Worm (Caenorhabditis elegans) whole organism, L4/young adult: ENCODE results near the gene F29B9.8.

Source experiments
- dao-5 ChIP-seq: sonication (generic microtip); optimal IDR thresholded peaks from 2 replicates; lab custom pipeline; 2016; ENCODE audit warnings: missing genotype, missing genetic modification characterization, moderate library complexity, missing compliant biosample characterization
- him-1 ChIP-seq: sonication (generic microtip); optimal IDR thresholded peaks from 2 replicates; lab custom pipeline; 2016; ENCODE audit warnings: missing genotype, missing genetic modification reagents, missing genetic modification characterization, missing compliant biosample characterization

DNA sequence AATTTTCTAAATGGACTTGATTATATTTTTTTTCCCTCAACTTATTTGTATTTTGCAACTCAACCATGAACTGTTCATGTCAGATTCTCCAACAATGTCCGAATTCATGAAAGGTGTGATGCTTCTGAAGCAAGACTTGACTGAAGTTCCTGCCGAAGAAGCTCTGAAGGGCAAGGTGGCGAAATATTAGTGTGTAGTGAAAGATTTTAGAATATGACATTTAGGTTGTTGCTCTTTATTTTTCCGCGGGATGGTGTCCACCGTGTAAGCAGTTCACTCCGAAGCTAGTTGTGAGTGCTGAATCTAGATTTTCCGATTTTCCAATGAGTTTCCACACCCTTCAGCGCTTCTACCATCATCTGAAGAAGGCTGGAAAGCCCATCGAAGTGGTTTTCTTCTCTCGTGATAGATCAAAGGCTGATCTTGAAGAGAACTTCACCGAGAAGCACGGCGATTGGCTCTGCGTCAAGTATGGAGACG lies 4.9 kb downstream of the F29B9.8 start, which contains the start of gene F29B9.5:
- no peak for TF ChIP-seq him-1
- TF ChIP-seq dao-5 (tag; lab: Kevin White, UChicago) = no peak
